Worm (Caenorhabditis elegans) whole organism, L1 larva: Measurements from ENCODE around the gene C01B10.3.

Source experiments
- C04F5.9 ChIP-seq: sonication (generic microtip); optimal IDR thresholded peaks from 2 replicates; lab custom pipeline; 2016; ENCODE audit warnings: missing genetic modification characterization, missing compliant biosample characterization
- C34B4.2 ChIP-seq: sonication (generic microtip); optimal IDR thresholded peaks from 2 replicates; lab custom pipeline; 2017; ENCODE audit warnings: mild to moderate bottlenecking, missing genetic modification characterization, missing compliant biosample characterization
- aha-1 ChIP-seq: fragments of 150-350 bp; optimal IDR thresholded peaks from 2 replicates; lab custom pipeline; 2014; ENCODE audit warnings: missing biosample characterization, missing genetic modification characterization
- alr-1 ChIP-seq: fragments of 200-800 bp; sonication (Bioruptor generic); optimal IDR thresholded peaks from 2 replicates; lab custom pipeline; 2018; ENCODE audit warnings: borderline replicate concordance, mild to moderate bottlenecking, missing genetic modification characterization, missing compliant biosample characterization
- ceh-63 ChIP-seq: fragments of 200-800 bp; sonication (Bioruptor generic); optimal IDR thresholded peaks from 2 replicates; lab custom pipeline; 2018; ENCODE audit warnings: mild to moderate bottlenecking, missing genetic modification characterization, missing compliant biosample characterization
- ceh-8 ChIP-seq: fragments of 200-800 bp; sonication (Bioruptor generic); optimal IDR thresholded peaks from 2 replicates; lab custom pipeline; 2018; ENCODE audit warnings: mild to moderate bottlenecking, missing genetic modification characterization, moderate library complexity, missing compliant biosample characterization
- ceh-90 ChIP-seq: sonication (generic microtip); optimal IDR thresholded peaks from 2 replicates; lab custom pipeline; 2016; ENCODE audit warnings: missing genetic modification characterization, missing compliant biosample characterization
- dpl-1 ChIP-seq, 3 experiments: fragments of 150-350 bp in 2 of 3; sonication (generic microtip) in 1 of 3; optimal IDR thresholded peaks; 2 replicates each; lab custom pipeline; 2014 to 2017; ENCODE audit warnings: missing biosample characterization in 3 of 3, missing genetic modification characterization in 3 of 3, missing genetic modification reagents in 3 of 3
- dsc-1 ChIP-seq: sonication (generic microtip); optimal IDR thresholded peaks from 2 replicates; lab custom pipeline; 2016; ENCODE audit warnings: mild to moderate bottlenecking, missing genetic modification characterization, missing compliant biosample characterization
- efl-3 ChIP-seq: fragments of 200-800 bp; sonication (Bioruptor generic); optimal IDR thresholded peaks from 2 replicates; lab custom pipeline; 2018; ENCODE audit warnings: mild to moderate bottlenecking, missing genetic modification characterization, missing compliant biosample characterization
- elt-2 ChIP-seq: sonication (generic microtip); optimal IDR thresholded peaks from 2 replicates; lab custom pipeline; 2016; ENCODE audit warnings: missing genetic modification characterization, mild to moderate bottlenecking, inconsistent platforms, missing compliant biosample characterization, missing genetic modification reagents
- elt-3 ChIP-seq, 6 experiments: fragments of 150-350 bp in 1 of 6; sonication (generic microtip); optimal IDR thresholded peaks; 2 replicates each; lab custom pipeline; 2017 to 2018; ENCODE audit warnings: missing biosample characterization in 6 of 6, missing genetic modification characterization in 6 of 6, inconsistent platforms in 1 of 6
- ets-5 ChIP-seq: fragments of 200-800 bp; sonication (Bioruptor generic); IDR thresholded peaks from 2 replicates; pipeline ENCODE4 v1.3.6; 2022; ENCODE audit warnings: missing genetic modification characterization, missing compliant biosample characterization
- fkh-10 ChIP-seq: sonication (generic microtip); optimal IDR thresholded peaks from 2 replicates; lab custom pipeline; 2017; ENCODE audit warnings: missing biosample characterization, missing genetic modification reagents, missing genetic modification characterization
- fkh-4 ChIP-seq: sonication (generic microtip); optimal IDR thresholded peaks from 2 replicates; lab custom pipeline; 2016; ENCODE audit warnings: missing compliant biosample characterization, missing genetic modification characterization, borderline replicate concordance
- grh-1 ChIP-seq: fragments of 200-800 bp; sonication (Bioruptor generic); IDR thresholded peaks from 2 replicates; pipeline ENCODE4 v1.3.6; 2022; ENCODE audit warnings: missing genetic modification reagents, missing genetic modification characterization, missing compliant biosample characterization
- hlh-4 ChIP-seq: sonication (generic microtip); optimal IDR thresholded peaks from 2 replicates; lab custom pipeline; 2016; ENCODE audit warnings: mild to moderate bottlenecking, missing genetic modification characterization, missing compliant biosample characterization
- hpl-2 ChIP-seq: fragments of 150-350 bp; optimal IDR thresholded peaks from 2 replicates; lab custom pipeline; 2014; ENCODE audit warnings: missing biosample characterization, missing genetic modification reagents, missing genetic modification characterization
- isw-1 ChIP-seq: fragments of 200-800 bp; sonication (Bioruptor generic); IDR thresholded peaks from 2 replicates; pipeline ENCODE4 v1.3.6; 2022; ENCODE audit warnings: missing genetic modification characterization, missing compliant biosample characterization
- lin-13 ChIP-seq: fragments of 150-350 bp; optimal IDR thresholded peaks from 2 replicates; lab custom pipeline; 2014; ENCODE audit warnings: missing biosample characterization, missing genetic modification reagents, missing genetic modification characterization
- lin-14 ChIP-seq: fragments of 200-800 bp; sonication (Bioruptor generic); optimal IDR thresholded peaks from 2 replicates; lab custom pipeline; 2018; ENCODE audit warnings: mild to moderate bottlenecking, missing genetic modification characterization, moderate library complexity, missing compliant biosample characterization
- lin-15B ChIP-seq: fragments of 150-350 bp; sonication (generic microtip); optimal IDR thresholded peaks from 3 replicates; lab custom pipeline; 2014; ENCODE audit warnings: missing biosample characterization, missing genetic modification characterization
- lin-39 ChIP-seq: fragments of 150-350 bp; optimal IDR thresholded peaks from 2 replicates; lab custom pipeline; 2014; ENCODE audit warnings: missing biosample characterization, missing genetic modification reagents, missing genetic modification characterization
- lir-3 ChIP-seq: sonication (generic microtip); optimal IDR thresholded peaks from 2 replicates; lab custom pipeline; 2016; ENCODE audit warnings: mild to moderate bottlenecking, missing genetic modification characterization, moderate library complexity, missing compliant biosample characterization; ENCODE audit not compliant: poor library complexity
- lsy-2 ChIP-seq, 2 experiments: fragments of 150-350 bp; optimal IDR thresholded peaks; 2 replicates each; lab custom pipeline; 2014; ENCODE audit warnings: missing biosample characterization in 2 of 2, missing genetic modification characterization in 2 of 2
- mab-9 ChIP-seq: fragments of 200-800 bp; sonication (Bioruptor generic); IDR thresholded peaks from 2 replicates; pipeline ENCODE4 v1.3.6; 2022; ENCODE audit warnings: missing genetic modification reagents, missing genetic modification characterization, missing compliant biosample characterization
- mep-1 ChIP-seq: fragments of 150-350 bp; optimal IDR thresholded peaks from 2 replicates; lab custom pipeline; 2014; ENCODE audit warnings: missing biosample characterization, missing genetic modification characterization
- nhr-20 ChIP-seq: sonication (generic microtip); optimal IDR thresholded peaks from 2 replicates; lab custom pipeline; 2016; ENCODE audit warnings: mild to moderate bottlenecking, missing genetic modification characterization, missing compliant biosample characterization
- nhr-237 ChIP-seq: fragments of 150-350 bp; optimal IDR thresholded peaks from 2 replicates; lab custom pipeline; 2014; ENCODE audit warnings: missing biosample characterization, missing genetic modification characterization
- nhr-71 ChIP-seq: sonication (generic microtip); optimal IDR thresholded peaks from 2 replicates; lab custom pipeline; 2016; ENCODE audit warnings: mild to moderate bottlenecking, missing genetic modification characterization, moderate library complexity, missing compliant biosample characterization
- nhr-90 ChIP-seq: sonication (generic microtip); optimal IDR thresholded peaks from 2 replicates; lab custom pipeline; 2016; ENCODE audit warnings: mild to moderate bottlenecking, missing genetic modification characterization, missing compliant biosample characterization; ENCODE audit not compliant: poor library complexity
- pag-3 ChIP-seq: sonication (generic microtip); optimal IDR thresholded peaks from 2 replicates; lab custom pipeline; 2017; ENCODE audit warnings: missing genetic modification characterization, mild to moderate bottlenecking, missing compliant biosample characterization, antibody characterized with exemption, borderline replicate concordance; ENCODE audit not compliant: insufficient read depth
- pax-3 ChIP-seq: fragments of 200-800 bp; sonication (Bioruptor generic); optimal IDR thresholded peaks from 2 replicates; lab custom pipeline; 2018; ENCODE audit warnings: mild to moderate bottlenecking, missing genetic modification characterization, moderate library complexity, missing compliant biosample characterization
- snpc-4 ChIP-seq: fragments of 150-350 bp; optimal IDR thresholded peaks from 2 replicates; lab custom pipeline; 2014; ENCODE audit warnings: missing biosample characterization, missing genetic modification characterization
- snu-23 ChIP-seq: sonication (generic microtip); optimal IDR thresholded peaks from 2 replicates; lab custom pipeline; 2016; ENCODE audit warnings: missing genetic modification characterization, missing compliant biosample characterization
- sox-4 ChIP-seq: sonication (generic microtip); optimal IDR thresholded peaks from 2 replicates; lab custom pipeline; 2016; ENCODE audit warnings: missing genetic modification characterization, missing compliant biosample characterization
- sup-37 ChIP-seq: fragments of 200-800 bp; sonication (Bioruptor generic); optimal IDR thresholded peaks from 2 replicates; lab custom pipeline; 2018; ENCODE audit warnings: mild to moderate bottlenecking, missing genetic modification characterization, missing compliant biosample characterization
- tbx-2 ChIP-seq: sonication (generic microtip); optimal IDR thresholded peaks from 2 replicates; lab custom pipeline; 2016; ENCODE audit warnings: missing genetic modification characterization, missing compliant biosample characterization
- unc-130 ChIP-seq: fragments of 150-350 bp; optimal IDR thresholded peaks from 2 replicates; lab custom pipeline; 2017; ENCODE audit warnings: missing biosample characterization, missing genetic modification characterization, inconsistent platforms
- xbp-1 ChIP-seq: sonication (generic microtip); optimal IDR thresholded peaks from 2 replicates; lab custom pipeline; 2016; ENCODE audit warnings: missing genetic modification characterization, missing compliant biosample characterization
- zag-1 ChIP-seq: fragments of 150-350 bp; optimal IDR thresholded peaks from 2 replicates; lab custom pipeline; 2014; ENCODE audit warnings: missing biosample characterization, missing genetic modification characterization
- zip-4 ChIP-seq: fragments of 200-800 bp; sonication (Bioruptor generic); optimal IDR thresholded peaks from 2 replicates; lab custom pipeline; 2018; ENCODE audit warnings: mild to moderate bottlenecking, missing genetic modification characterization, moderate library complexity, missing compliant biosample characterization
- ztf-11 ChIP-seq, 2 experiments: sonication (generic microtip); optimal IDR thresholded peaks; 2 replicates each; lab custom pipeline; 2016 to 2017; ENCODE audit warnings: missing genetic modification characterization in 2 of 2, missing biosample characterization in 1 of 2, missing compliant biosample characterization in 1 of 2

Gene C01B10.3

DNA sequence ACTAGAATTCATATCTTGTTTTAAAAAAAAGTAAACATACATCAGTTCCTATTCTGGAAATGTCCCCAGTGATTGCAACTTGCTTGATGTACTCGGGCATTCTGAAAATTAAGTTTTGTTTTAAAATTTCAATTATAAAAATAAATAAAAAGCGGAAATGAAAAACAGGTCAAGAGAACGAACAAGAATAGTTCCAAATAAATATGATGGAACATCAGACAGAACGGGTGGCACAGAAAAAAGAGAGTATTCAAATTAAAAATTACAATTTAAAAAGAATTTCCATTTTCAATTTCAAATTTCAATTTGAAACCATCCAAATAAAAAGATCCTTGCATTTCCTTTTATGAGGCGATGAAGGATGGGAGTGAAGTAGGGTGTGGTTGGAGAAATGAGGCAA lies at the start of gene C01B10.3:
Gene C01B10.3 (minus strand): TSS at position 101 of the 400 bp plus-strand sequence.
- TF ChIP-seq snpc-4 (tag; lab: Kevin White, UChicago), result no peak

- TF ChIP-seq ceh-8 (GFP tag; lab: Kevin White, UChicago) (no peak), fkh-10 (GFP tag; lab: Kevin White, UChicago) (no peak), lsy-2 (tag; optimal IDR thresholded peaks at IDR 0.05; lab: Kevin White, UChicago) (no peak), nhr-71 (tag; lab: Kevin White, UChicago) (no peak), C04F5.9 (no peak), fkh-4 (tag; lab: Kevin White, UChicago) (no peak), aha-1 (tag; lab: Kevin White, UChicago) (no peak), xbp-1 (tag; lab: Kevin White, UChicago) (no peak), zag-1 (tag; lab: Kevin White, UChicago) (no peak), pag-3 (tag; lab: Kevin White, UChicago) (no peak), lin-39 (tag; lab: Kevin White, UChicago) (no peak), ceh-90 (tag; lab: Kevin White, UChicago) (no peak), dsc-1 (tag; lab: Kevin White, UChicago) (no peak), hpl-2 (GFP tag; lab: Kevin White, UChicago) (no peak), lir-3 (tag; lab: Kevin White, UChicago) (no peak), efl-3 (GFP tag; lab: Kevin White, UChicago) (no peak), elt-3 (tag; optimal IDR thresholded peaks at IDR 0.05; lab: Kevin White, UChicago) (no peak), unc-130 (no peak), nhr-237 (tag; lab: Kevin White, UChicago) (no peak)
Observed at ce11 chrIV:6667898-6668297, 46.7 kb upstream of the C01B10.3 start, which contains the start of gene Y73B6A.1. Gene Y73B6A.1 (minus strand): TSS chrIV:6667998.

- TF ChIP-seq fkh-10 (GFP tag; lab: Kevin White, UChicago) (no peak), dpl-1 (GFP tag; optimal IDR thresholded peaks at IDR 0.05; lab: Kevin White, UChicago) (no peak), hlh-4 (tag; lab: Kevin White, UChicago) (no peak), mab-9 (GFP tag; lab: Robert Waterston, UW) (no peak), elt-2 (tag; lab: Kevin White, UChicago) (no peak), C34B4.2 (no peak), snpc-4 (tag; lab: Kevin White, UChicago) (peak; percentile 31)
Observed at ce11 chrIV:6664336-6664735, 43.2 kb upstream of the C01B10.3 start.

- TF ChIP-seq snu-23 (GFP tag; lab: Kevin White, UChicago) (peak; percentile 40), isw-1 (no peak), tbx-2 (tag; lab: Kevin White, UChicago) (no peak), elt-3 (tag; optimal IDR thresholded peaks at IDR 0.05; lab: Kevin White, UChicago) (peak; percentile 55 to 88 (median 74)), grh-1 (GFP tag; lab: Robert Waterston, UW) (peak; percentile 38; the same call in 1 of the 2 replicates), zip-4 (GFP tag; lab: Kevin White, UChicago) (no peak), ceh-8 (GFP tag; lab: Kevin White, UChicago) (no peak), lin-15B (tag; lab: Kevin White, UChicago) (no peak), lin-39 (tag; lab: Kevin White, UChicago) (no peak), mep-1 (tag; lab: Kevin White, UChicago) (peak; percentile 36), nhr-90 (tag; lab: Kevin White, UChicago) (peak; percentile 10), C34B4.2 (no peak), nhr-237 (tag; lab: Kevin White, UChicago) (no peak), hlh-4 (tag; lab: Kevin White, UChicago) (no peak), nhr-71 (tag; lab: Kevin White, UChicago) (peak; percentile 30), lir-3 (tag; lab: Kevin White, UChicago) (no peak), sox-4 (tag; lab: Kevin White, UChicago) (no peak), lin-13 (GFP tag; lab: Kevin White, UChicago) (no peak), alr-1 (tag; lab: Kevin White, UChicago) (no peak), pax-3 (tag; lab: Kevin White, UChicago) (no peak), ztf-11 (tag; optimal IDR thresholded peaks at IDR 0.05; lab: Kevin White, UChicago) (no peak), elt-2 (tag; lab: Kevin White, UChicago) (no peak), pag-3 (tag; lab: Kevin White, UChicago) (no peak), unc-130 (no peak), sup-37 (GFP tag; lab: Kevin White, UChicago) (no peak), ceh-63 (GFP tag; lab: Kevin White, UChicago) (no peak), nhr-20 (tag; lab: Kevin White, UChicago) (peak; percentile 45), ets-5 (no peak), lin-14 (GFP tag; lab: Kevin White, UChicago) (peak; percentile 61)
Observed at ce11 chrIV:6657519-6658031, 36.4 kb upstream of the C01B10.3 start, which contains the start of gene C01B10.11. Gene C01B10.11 (plus strand): TSS chrIV:6657981.
